Fruit fly (Drosophila melanogaster): ENCODE data around the gene CG15024.

DNA sequence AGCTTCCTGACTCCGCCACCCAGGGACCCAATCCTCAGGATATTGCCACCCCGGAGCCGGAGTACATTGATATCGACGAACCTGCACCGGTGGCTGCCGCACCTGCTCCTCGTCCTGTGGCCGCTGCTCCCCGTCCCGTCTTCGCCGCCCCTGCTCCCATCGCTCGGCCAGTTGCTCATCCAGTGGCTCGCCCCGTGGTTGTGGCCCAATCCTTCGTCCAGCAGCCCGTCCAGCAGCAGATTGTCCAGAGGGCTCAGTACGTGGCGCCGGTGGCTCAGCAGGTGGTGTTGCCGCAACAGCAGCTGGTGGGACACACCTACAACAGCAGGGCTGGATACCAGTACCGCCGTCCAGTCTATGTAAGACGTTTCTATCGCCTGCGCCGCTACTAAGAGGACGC lies 16.4 kb downstream of the CG15024 start:
- no peak for TF ChIP-seq Crg-1 (GFP tag; optimal IDR thresholded peaks at IDR 0.05)
- TF ChIP-seq kay (GFP tag; ENCODE audit: borderline replicate concordance), result no peak
- TF ChIP-seq CG1620 (GFP tag; optimal IDR thresholded peaks at IDR 0.05), result no peak
- no peak for TF ChIP-seq pad (GFP tag; optimal IDR thresholded peaks at IDR 0.05)
- TF ChIP-seq CG12768 (GFP tag; optimal IDR thresholded peaks at IDR 0.05), result no peak
- TF ChIP-seq CG7045 (GFP tag; optimal IDR thresholded peaks at IDR 0.05), result no peak
- no peak for TF ChIP-seq CG33017 (tag; optimal IDR thresholded peaks at IDR 0.05)
